Worm (Caenorhabditis elegans) whole organism, mixed stage, embryonic: ENCODE measurements around the gene sdz-28.

Experiments
- ces-1 ChIP-seq: fragments of 150-350 bp; optimal IDR thresholded peaks from 2 replicates; lab custom pipeline; 2014; ENCODE audit warnings: missing biosample characterization, missing genetic modification reagents, missing genetic modification characterization
- elt-1 ChIP-seq: sonication (generic microtip); optimal IDR thresholded peaks from 2 replicates; lab custom pipeline; 2017; ENCODE audit warnings: missing genetic modification characterization, mild to moderate bottlenecking, missing compliant biosample characterization, antibody characterized with exemption, moderate library complexity, borderline replicate concordance; ENCODE audit not compliant: insufficient read depth
- lin-13 ChIP-seq: fragments of 150-350 bp; optimal IDR thresholded peaks from 2 replicates; lab custom pipeline; 2014; ENCODE audit warnings: missing biosample characterization, missing genetic modification characterization
- lin-32 ChIP-seq: fragments of 200-800 bp; sonication (Bioruptor generic); optimal IDR thresholded peaks from 2 replicates; lab custom pipeline; 2018; ENCODE audit warnings: mild to moderate bottlenecking, missing genetic modification characterization, missing compliant biosample characterization
- mab-5 ChIP-seq: fragments of 150-350 bp; optimal IDR thresholded peaks from 2 replicates; lab custom pipeline; 2014; ENCODE audit warnings: missing biosample characterization, missing genetic modification characterization
- mls-2 ChIP-seq: sonication (generic microtip); optimal IDR thresholded peaks from 2 replicates; lab custom pipeline; 2016; ENCODE audit warnings: mild to moderate bottlenecking, missing genetic modification characterization, moderate library complexity, missing compliant biosample characterization
- nhr-237 ChIP-seq: fragments of 150-350 bp; optimal IDR thresholded peaks from 2 replicates; lab custom pipeline; 2014; ENCODE audit warnings: missing biosample characterization, missing genetic modification characterization
- nhr-28 ChIP-seq: fragments of 150-350 bp; optimal IDR thresholded peaks from 2 replicates; lab custom pipeline; 2014; ENCODE audit warnings: missing biosample characterization, missing genetic modification characterization
- nhr-76 ChIP-seq: sonication (generic microtip); optimal IDR thresholded peaks from 2 replicates; lab custom pipeline; 2017; ENCODE audit warnings: missing biosample characterization, missing genetic modification characterization
- pha-4 ChIP-seq: fragments of 150-350 bp; optimal IDR thresholded peaks from 2 replicates; lab custom pipeline; 2018; ENCODE audit warnings: missing biosample characterization, missing genetic modification reagents, missing genetic modification characterization
- snpc-4 ChIP-seq: fragments of 150-350 bp; optimal IDR thresholded peaks from 2 replicates; lab custom pipeline; 2014; ENCODE audit warnings: missing biosample characterization, missing genetic modification characterization
- sptf-1 ChIP-seq: sonication (generic microtip); optimal IDR thresholded peaks from 2 replicates; lab custom pipeline; 2017; ENCODE audit warnings: mild to moderate bottlenecking, missing genetic modification characterization, moderate library complexity, missing compliant biosample characterization
- unc-39 ChIP-seq: fragments of 150-350 bp; optimal IDR thresholded peaks from 2 replicates; lab custom pipeline; 2014; ENCODE audit warnings: missing biosample characterization, missing genetic modification characterization
- unc-62 ChIP-seq: fragments of 150-350 bp; optimal IDR thresholded peaks from 2 replicates; lab custom pipeline; 2014; ENCODE audit warnings: missing biosample characterization, missing genetic modification reagents, missing genetic modification characterization

DNA sequence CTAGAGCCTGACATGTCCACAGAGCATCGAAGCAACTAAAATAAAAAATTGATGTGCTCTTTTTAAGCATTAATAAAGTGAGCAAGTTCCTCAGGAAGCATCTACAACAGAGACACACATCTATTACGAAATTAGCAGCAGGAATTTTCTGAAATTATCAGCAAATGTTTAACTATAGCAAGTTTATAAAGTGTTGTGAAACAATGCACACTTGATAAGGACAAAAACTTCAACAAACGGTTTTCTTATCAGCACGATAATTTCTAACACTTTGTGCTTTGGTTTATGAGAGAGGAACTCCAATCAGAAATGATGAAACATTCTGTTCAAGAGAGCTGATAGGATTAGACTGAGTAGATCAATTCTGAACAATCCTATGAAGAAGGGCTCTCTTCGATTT is 40.3 kb upstream of the sdz-28 start, which contains the start of gene trpl-5:
- no peak for TF ChIP-seq unc-62 (GFP tag; lab: Kevin White, UChicago)
- TF ChIP-seq pha-4 = no peak
- TF ChIP-seq nhr-237 (tag; lab: Kevin White, UChicago) = no peak
- TF ChIP-seq lin-13 (tag; lab: Kevin White, UChicago) = no peak
- no peak for TF ChIP-seq nhr-76 (tag; lab: Kevin White, UChicago)
- TF ChIP-seq nhr-28 (tag; lab: Kevin White, UChicago) = no peak
- TF ChIP-seq mls-2 (tag; lab: Kevin White, UChicago) = no peak
- TF ChIP-seq lin-32 (GFP tag; lab: Kevin White, UChicago) = no peak
- no peak for TF ChIP-seq mab-5
- TF ChIP-seq sptf-1 (tag; lab: Kevin White, UChicago) = no peak
- TF ChIP-seq elt-1 (tag; lab: Kevin White, UChicago) = no peak
- no peak for TF ChIP-seq unc-39 (tag; lab: Kevin White, UChicago)
- no peak for TF ChIP-seq ces-1 (GFP tag; lab: Kevin White, UChicago)
- no peak for TF ChIP-seq snpc-4
